Worm (Caenorhabditis elegans) whole organism, L2 larva: Measurements from ENCODE around the gene srw-141.

Experiments
- C34F6.9 ChIP-seq: fragments of 150-350 bp; optimal IDR thresholded peaks from 2 replicates; lab custom pipeline; 2014; ENCODE audit warnings: missing biosample characterization, missing genetic modification characterization
- R02D3.7 ChIP-seq: fragments of 150-350 bp; optimal IDR thresholded peaks from 2 replicates; lab custom pipeline; 2014; ENCODE audit warnings: missing biosample characterization, missing genetic modification characterization
- alr-1 ChIP-seq: fragments of 150-350 bp; optimal IDR thresholded peaks from 2 replicates; lab custom pipeline; 2014; ENCODE audit warnings: missing biosample characterization, missing genetic modification characterization
- aly-2 ChIP-seq: fragments of 150-350 bp; optimal IDR thresholded peaks from 2 replicates; lab custom pipeline; 2014; ENCODE audit warnings: missing biosample characterization, missing genetic modification characterization
- ama-1 ChIP-seq: fragments of 150-350 bp; optimal IDR thresholded peaks from 2 replicates; lab custom pipeline; 2018; ENCODE audit warnings: inconsistent platforms
- blmp-1 ChIP-seq: sonication (generic microtip); optimal IDR thresholded peaks from 2 replicates; lab custom pipeline; 2017; ENCODE audit warnings: missing genetic modification characterization, mild to moderate bottlenecking, missing compliant biosample characterization, antibody characterized with exemption, moderate library complexity; ENCODE audit not compliant: insufficient read depth
- ceh-16 ChIP-seq: fragments of 150-350 bp; optimal IDR thresholded peaks from 2 replicates; lab custom pipeline; 2014; ENCODE audit warnings: missing biosample characterization, missing genetic modification characterization
- ceh-82 ChIP-seq: fragments of 150-350 bp; optimal IDR thresholded peaks from 2 replicates; lab custom pipeline; 2014; ENCODE audit warnings: missing biosample characterization, missing genetic modification characterization
- crh-2 ChIP-seq: sonication (generic microtip); optimal IDR thresholded peaks from 2 replicates; lab custom pipeline; 2017; ENCODE audit warnings: missing biosample characterization, missing genetic modification characterization
- dmd-4 ChIP-seq: sonication (generic microtip); optimal IDR thresholded peaks from 2 replicates; lab custom pipeline; 2017; ENCODE audit warnings: missing biosample characterization, missing genetic modification characterization
- egl-27 ChIP-seq: sonication (generic microtip); optimal IDR thresholded peaks from 3 replicates; lab custom pipeline; 2017; ENCODE audit warnings: missing biosample characterization, missing genetic modification reagents, missing genetic modification characterization
- elt-1 ChIP-seq: fragments of 150-350 bp; optimal IDR thresholded peaks from 2 replicates; lab custom pipeline; 2014; ENCODE audit warnings: missing biosample characterization, missing genetic modification characterization
- elt-3 ChIP-seq: sonication (generic microtip); optimal IDR thresholded peaks from 2 replicates; lab custom pipeline; 2017; ENCODE audit warnings: missing biosample characterization, missing genetic modification characterization
- fos-1 ChIP-seq: fragments of 150-350 bp; optimal IDR thresholded peaks from 2 replicates; lab custom pipeline; 2014; ENCODE audit warnings: missing biosample characterization, missing genetic modification characterization
- gmeb-1 ChIP-seq: fragments of 150-350 bp; optimal IDR thresholded peaks from 2 replicates; lab custom pipeline; 2014; ENCODE audit warnings: missing biosample characterization, missing genetic modification characterization
- lin-39 ChIP-seq: fragments of 150-350 bp; optimal IDR thresholded peaks from 2 replicates; lab custom pipeline; 2014; ENCODE audit warnings: missing biosample characterization, missing genetic modification reagents, missing genetic modification characterization
- mab-5 ChIP-seq: fragments of 150-350 bp; optimal IDR thresholded peaks from 2 replicates; lab custom pipeline; 2014; ENCODE audit warnings: missing biosample characterization, missing genetic modification characterization
- mbf-1 ChIP-seq: sonication (generic microtip); optimal IDR thresholded peaks from 2 replicates; lab custom pipeline; 2017; ENCODE audit warnings: missing biosample characterization, missing genetic modification characterization
- mdl-1 ChIP-seq, 2 experiments: fragments of 150-350 bp in 1 of 2; sonication (generic microtip) in 1 of 2; optimal IDR thresholded peaks; 2 replicates each; lab custom pipeline; 2017; ENCODE audit warnings: missing biosample characterization in 2 of 2, missing genetic modification characterization in 2 of 2
- nhr-10 ChIP-seq: sonication (generic microtip); optimal IDR thresholded peaks from 2 replicates; lab custom pipeline; 2017; ENCODE audit warnings: missing biosample characterization, missing genetic modification characterization
- nhr-11 ChIP-seq: fragments of 150-350 bp; optimal IDR thresholded peaks from 2 replicates; lab custom pipeline; 2014; ENCODE audit warnings: missing biosample characterization, missing genetic modification characterization
- nhr-129 ChIP-seq: fragments of 150-350 bp; optimal IDR thresholded peaks from 2 replicates; lab custom pipeline; 2014; ENCODE audit warnings: missing biosample characterization, missing genetic modification characterization
- nhr-21 ChIP-seq: fragments of 150-350 bp; optimal IDR thresholded peaks from 2 replicates; lab custom pipeline; 2014; ENCODE audit warnings: missing biosample characterization, missing genetic modification characterization
- nhr-23 ChIP-seq: fragments of 150-350 bp; optimal IDR thresholded peaks from 2 replicates; lab custom pipeline; 2014; ENCODE audit warnings: missing biosample characterization, missing genetic modification reagents, missing genetic modification characterization
- nhr-25 ChIP-seq: fragments of 150-350 bp; sonication (generic microtip); optimal IDR thresholded peaks from 3 replicates; lab custom pipeline; 2014; ENCODE audit warnings: missing biosample characterization, missing genetic modification characterization
- nhr-6 ChIP-seq: fragments of 150-350 bp; optimal IDR thresholded peaks from 2 replicates; lab custom pipeline; 2014; ENCODE audit warnings: missing biosample characterization, missing genetic modification characterization
- nhr-77 ChIP-seq: fragments of 150-350 bp; optimal IDR thresholded peaks from 2 replicates; lab custom pipeline; 2014; ENCODE audit warnings: missing biosample characterization, missing genetic modification characterization
- peb-1 ChIP-seq: fragments of 150-350 bp; optimal IDR thresholded peaks from 2 replicates; lab custom pipeline; 2014; ENCODE audit warnings: missing biosample characterization, missing genetic modification characterization
- sem-4 ChIP-seq: fragments of 150-350 bp; optimal IDR thresholded peaks from 2 replicates; lab custom pipeline; 2014; ENCODE audit warnings: missing biosample characterization, missing genetic modification reagents, missing genetic modification characterization
- sma-9 ChIP-seq, 2 experiments: fragments of 150-350 bp in 1 of 2; sonication (generic microtip) in 1 of 2; optimal IDR thresholded peaks; 2 replicates each; lab custom pipeline; 2014 to 2016; ENCODE audit warnings: missing genetic modification characterization in 2 of 2, mild to moderate bottlenecking in 1 of 2, missing biosample characterization in 1 of 2, missing compliant biosample characterization in 1 of 2, missing genetic modification reagents in 1 of 2, moderate library complexity in 1 of 2
- snpc-4 ChIP-seq: fragments of 150-350 bp; optimal IDR thresholded peaks from 2 replicates; lab custom pipeline; 2014; ENCODE audit warnings: missing biosample characterization, missing genetic modification characterization
- unc-39 ChIP-seq: fragments of 150-350 bp; optimal IDR thresholded peaks from 2 replicates; lab custom pipeline; 2014; ENCODE audit warnings: missing biosample characterization, missing genetic modification characterization
- unc-55 ChIP-seq: fragments of 150-350 bp; sonication (generic microtip); optimal IDR thresholded peaks from 3 replicates; lab custom pipeline; 2014; ENCODE audit warnings: missing biosample characterization, missing genetic modification reagents, missing genetic modification characterization
- unc-62 ChIP-seq: fragments of 150-350 bp; optimal IDR thresholded peaks from 2 replicates; lab custom pipeline; 2014; ENCODE audit warnings: missing biosample characterization, missing genetic modification reagents, missing genetic modification characterization
- zag-1 ChIP-seq: fragments of 150-350 bp; optimal IDR thresholded peaks from 2 replicates; lab custom pipeline; 2014; ENCODE audit warnings: missing biosample characterization, missing genetic modification characterization
- ztf-1 ChIP-seq: fragments of 200-800 bp; sonication (Bioruptor generic); conservative IDR thresholded peaks from 2 replicates; pipeline ENCODE4 v1.3.6; 2022; ENCODE audit warnings: missing genetic modification characterization, missing compliant biosample characterization
- ztf-11 ChIP-seq: sonication (generic microtip); optimal IDR thresholded peaks from 2 replicates; lab custom pipeline; 2017; ENCODE audit warnings: missing biosample characterization, missing genetic modification characterization
- ztf-4 ChIP-seq: fragments of 150-350 bp; optimal IDR thresholded peaks from 2 replicates; lab custom pipeline; 2014; ENCODE audit warnings: missing biosample characterization, missing genetic modification characterization

srw-141 gene

DNA sequence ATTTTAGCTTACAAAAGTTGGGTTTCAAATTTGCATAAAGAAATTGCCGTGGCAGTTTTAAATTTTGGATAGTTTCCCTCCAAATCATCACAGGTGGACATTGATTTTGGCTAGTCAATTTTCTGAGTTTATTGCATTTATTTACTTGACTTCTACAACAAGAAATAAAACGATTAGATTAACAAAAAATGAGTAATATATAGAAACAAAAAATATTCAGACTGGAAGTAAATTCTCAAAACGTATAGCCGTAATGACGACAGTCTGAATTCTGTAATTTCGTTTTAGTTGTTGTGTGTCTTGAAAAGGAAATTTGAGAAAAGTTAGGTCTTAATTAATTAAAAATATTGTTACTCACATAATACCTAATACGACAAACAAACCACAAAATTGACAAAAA is at the start of gene srw-141:
Gene srw-141, minus strand, starts transcription at position 101 of the 400 bp plus-strand sequence.
- TF ChIP-seq alr-1 (tag; lab: Kevin White, UChicago) (no peak), zag-1 (no peak), unc-55 (GFP tag; lab: Kevin White, UChicago) (no peak), nhr-129 (tag; lab: Kevin White, UChicago) (no peak), elt-1 (no peak), nhr-23 (no peak), mdl-1 (tag; optimal IDR thresholded peaks at IDR 0.05; lab: Kevin White, UChicago) (no peak), lin-39 (tag; lab: Kevin White, UChicago) (no peak), mab-5 (tag; lab: Kevin White, UChicago) (no peak), R02D3.7 (tag; lab: Kevin White, UChicago) (no peak)

DNA sequence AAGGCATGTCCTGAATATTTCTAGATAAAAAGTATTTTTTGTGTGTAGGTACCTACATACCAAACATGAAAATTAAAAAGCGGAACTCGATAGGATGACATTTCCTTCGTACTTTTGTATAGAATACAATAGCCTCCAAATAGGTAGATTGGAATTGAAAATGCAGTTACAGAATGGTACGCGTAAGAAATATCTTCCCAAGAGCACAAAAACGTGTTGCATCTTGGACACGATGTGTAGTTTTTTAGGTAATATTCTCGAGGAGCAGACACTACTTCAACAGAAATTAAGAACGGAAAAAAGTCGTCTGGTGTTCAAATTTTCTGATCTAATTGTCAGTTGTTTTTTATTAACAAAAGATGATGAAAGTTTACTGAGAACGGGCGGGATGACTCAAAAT is 49.0 kb upstream of the srw-141 start, which contains the start of gene srh-85:
Gene srh-85, minus strand, starts transcription at position 101 of the 400 bp plus-strand sequence.
- TF ChIP-seq gmeb-1 (tag; lab: Kevin White, UChicago): no peak
- TF ChIP-seq nhr-6 (tag; lab: Kevin White, UChicago): no peak
- TF ChIP-seq crh-2 (tag; lab: Kevin White, UChicago): no peak
- no peak for TF ChIP-seq ztf-11 (tag; lab: Kevin White, UChicago)
- TF ChIP-seq nhr-25 (tag; lab: Kevin White, UChicago): no peak
- no peak for TF ChIP-seq blmp-1 (tag; lab: Kevin White, UChicago)
- no peak for TF ChIP-seq sma-9 (GFP tag; optimal IDR thresholded peaks at IDR 0.05; lab: Kevin White, UChicago)
- no peak for TF ChIP-seq sma-9 (tag; optimal IDR thresholded peaks at IDR 0.05; lab: Kevin White, UChicago)
- no peak for TF ChIP-seq elt-3 (tag; lab: Kevin White, UChicago)
- TF ChIP-seq ztf-4 (tag; lab: Kevin White, UChicago): no peak
- TF ChIP-seq egl-27: no peak
- TF ChIP-seq snpc-4: no peak
- TF ChIP-seq peb-1 (tag; lab: Kevin White, UChicago): no peak
- TF ChIP-seq ceh-16 (tag; lab: Kevin White, UChicago): no peak
- TF ChIP-seq sem-4: no peak
- no peak for TF ChIP-seq dmd-4 (tag; lab: Kevin White, UChicago)
- no peak for TF ChIP-seq nhr-129 (tag; lab: Kevin White, UChicago)
- TF ChIP-seq mbf-1 (tag; lab: Kevin White, UChicago): no peak

DNA sequence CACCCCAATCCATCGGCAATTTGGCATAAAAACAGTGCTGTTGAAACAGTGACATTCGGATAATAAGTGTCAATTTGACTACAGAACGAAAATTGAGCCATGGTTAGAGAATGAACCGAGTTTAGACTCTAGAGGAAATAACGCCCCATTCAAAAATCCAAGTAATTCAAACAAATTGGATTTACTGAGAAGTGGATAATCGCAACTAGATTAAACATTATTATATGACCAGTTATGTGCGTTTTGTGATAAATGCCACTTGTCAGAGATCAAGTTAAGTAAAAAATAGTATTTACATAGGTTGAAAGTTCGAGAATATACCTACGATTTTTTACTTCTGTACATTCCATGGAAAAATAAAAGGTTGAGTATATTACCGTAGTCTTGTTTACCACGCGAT is 46.9 kb upstream of the srw-141 start, which contains the start of gene srw-139:
Gene srw-139, minus strand, starts transcription at position 101 of the 400 bp plus-strand sequence.
- no peak for TF ChIP-seq ceh-16 (tag; lab: Kevin White, UChicago)
- no peak for TF ChIP-seq unc-62 (GFP tag; lab: Kevin White, UChicago)
- TF ChIP-seq crh-2 (tag; lab: Kevin White, UChicago): no peak
- no peak for TF ChIP-seq dmd-4 (tag; lab: Kevin White, UChicago)
- TF ChIP-seq ztf-11 (tag; lab: Kevin White, UChicago): no peak
- TF ChIP-seq snpc-4: no peak
- TF ChIP-seq gmeb-1 (tag; lab: Kevin White, UChicago): no peak
- TF ChIP-seq sem-4: no peak
- TF ChIP-seq nhr-11 (tag; lab: Kevin White, UChicago): no peak
- no peak for TF ChIP-seq elt-3 (tag; lab: Kevin White, UChicago)
- no peak for TF ChIP-seq sma-9 (GFP tag; optimal IDR thresholded peaks at IDR 0.05; lab: Kevin White, UChicago)
- TF ChIP-seq sma-9 (tag; optimal IDR thresholded peaks at IDR 0.05; lab: Kevin White, UChicago): no peak
- TF ChIP-seq lin-39 (tag; lab: Kevin White, UChicago): no peak
- TF ChIP-seq nhr-77 (tag; lab: Kevin White, UChicago): no peak
- no peak for TF ChIP-seq fos-1 (tag; lab: Kevin White, UChicago)
- no peak for TF ChIP-seq C34F6.9
- TF ChIP-seq nhr-10 (tag; lab: Kevin White, UChicago): no peak
- TF ChIP-seq unc-39 (tag; lab: Kevin White, UChicago): no peak

DNA sequence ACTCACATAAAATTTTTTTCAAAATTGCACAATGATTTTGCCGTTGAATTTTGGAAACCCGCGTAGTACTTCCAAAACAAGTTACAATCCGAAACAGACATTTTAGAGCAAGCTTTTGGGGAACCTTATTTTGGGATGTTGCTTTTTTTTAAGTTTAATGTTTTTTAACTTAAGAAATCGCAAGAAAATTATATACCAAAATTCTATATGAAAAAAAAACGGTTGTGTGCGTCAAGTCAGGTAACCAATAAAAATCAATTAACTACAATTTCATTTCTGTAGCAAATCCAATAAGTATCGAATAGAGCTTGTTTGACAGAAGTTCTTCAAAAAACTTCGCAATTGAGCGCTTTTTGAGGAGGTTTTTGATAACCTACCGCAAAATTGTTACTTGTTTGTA is 45.0 kb upstream of the srw-141 start, which contains the start of gene srw-117:
Gene srw-117, minus strand, starts transcription at position 101 of the 400 bp plus-strand sequence.
- TF ChIP-seq unc-39 (tag; lab: Kevin White, UChicago) (no peak), aly-2 (no peak), egl-27 (no peak), sma-9 (GFP tag; optimal IDR thresholded peaks at IDR 0.05; lab: Kevin White, UChicago) (no peak), sma-9 (tag; optimal IDR thresholded peaks at IDR 0.05; lab: Kevin White, UChicago) (no peak), ceh-82 (no peak), nhr-21 (tag; lab: Kevin White, UChicago) (no peak), nhr-6 (tag; lab: Kevin White, UChicago) (no peak), nhr-129 (tag; lab: Kevin White, UChicago) (no peak), ztf-11 (tag; lab: Kevin White, UChicago) (no peak), nhr-77 (tag; lab: Kevin White, UChicago) (no peak), gmeb-1 (tag; lab: Kevin White, UChicago) (no peak), ztf-1 (GFP tag; lab: Robert Waterston, UW) (no peak), R02D3.7 (tag; lab: Kevin White, UChicago) (no peak), peb-1 (tag; lab: Kevin White, UChicago) (no peak), ama-1 (no peak), elt-1 (no peak), blmp-1 (tag; lab: Kevin White, UChicago) (no peak), dmd-4 (tag; lab: Kevin White, UChicago) (no peak)
